Worm (Caenorhabditis elegans) whole organism, L1 larva: Measurements from ENCODE around the gene spp-13.

Experiments used
- ces-1 ChIP-seq: fragments of 150-350 bp; optimal IDR thresholded peaks from 2 replicates; lab custom pipeline; 2014; ENCODE audit warnings: missing biosample characterization, missing genetic modification reagents, missing genetic modification characterization
- efl-3 ChIP-seq: fragments of 200-800 bp; sonication (Bioruptor generic); optimal IDR thresholded peaks from 2 replicates; lab custom pipeline; 2018; ENCODE audit warnings: mild to moderate bottlenecking, missing genetic modification characterization, missing compliant biosample characterization
- fkh-10 ChIP-seq: sonication (generic microtip); optimal IDR thresholded peaks from 2 replicates; lab custom pipeline; 2017; ENCODE audit warnings: missing biosample characterization, missing genetic modification reagents, missing genetic modification characterization
- lin-13 ChIP-seq: fragments of 150-350 bp; optimal IDR thresholded peaks from 2 replicates; lab custom pipeline; 2014; ENCODE audit warnings: missing biosample characterization, missing genetic modification reagents, missing genetic modification characterization
- lin-35 ChIP-seq, 2 experiments: fragments of 150-350 bp; optimal IDR thresholded peaks; 2 replicates each; lab custom pipeline; 2014; ENCODE audit warnings: missing biosample characterization in 2 of 2, missing genetic modification characterization in 2 of 2, missing genetic modification reagents in 2 of 2
- pax-3 ChIP-seq: fragments of 200-800 bp; sonication (Bioruptor generic); optimal IDR thresholded peaks from 2 replicates; lab custom pipeline; 2018; ENCODE audit warnings: mild to moderate bottlenecking, missing genetic modification characterization, moderate library complexity, missing compliant biosample characterization
- skn-1 ChIP-seq: fragments of 150-350 bp; optimal IDR thresholded peaks from 2 replicates; lab custom pipeline; 2014; ENCODE audit warnings: missing biosample characterization, missing genetic modification characterization
- tbx-2 ChIP-seq: sonication (generic microtip); optimal IDR thresholded peaks from 2 replicates; lab custom pipeline; 2016; ENCODE audit warnings: missing genetic modification characterization, missing compliant biosample characterization

DNA sequence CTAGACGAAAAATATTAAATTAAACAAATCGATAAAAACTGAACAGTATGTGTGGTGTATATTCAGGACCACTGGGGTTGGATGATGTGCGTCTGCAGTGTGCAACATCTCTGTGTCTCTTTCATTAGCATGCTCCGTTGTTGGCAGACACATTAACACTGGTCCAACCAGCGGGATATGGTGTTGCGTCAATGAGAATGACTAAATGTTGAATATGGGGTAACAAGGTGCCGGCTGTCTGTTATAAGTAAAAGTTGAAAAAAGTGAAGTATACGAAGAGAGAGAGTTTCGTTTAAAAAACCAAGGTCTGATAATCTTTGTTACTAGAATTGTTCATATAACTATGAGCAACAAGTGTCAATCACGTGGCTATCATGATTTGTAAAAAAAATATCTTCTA, 1.5 kb downstream of the spp-13 start, which contains the start of gene ced-8:
- TF ChIP-seq pax-3 (tag; lab: Kevin White, UChicago) (no peak), lin-35 (GFP tag; optimal IDR thresholded peaks at IDR 0.05; lab: Kevin White, UChicago) (no peak), lin-13 (no peak), tbx-2 (tag; lab: Kevin White, UChicago) (no peak), efl-3 (GFP tag; lab: Kevin White, UChicago) (no peak), fkh-10 (GFP tag; lab: Kevin White, UChicago) (no peak), ces-1 (no peak), skn-1 (tag; lab: Kevin White, UChicago) (no peak)
